Fruit fly (Drosophila melanogaster) whole organism, wandering third instar larva: ENCODE data around the gene Cnep1r2.

Experiments used
- Abd-B ChIP-seq: fragments of >200 bp; optimal IDR thresholded peaks from 2 replicates; lab custom pipeline; 2017; ENCODE audit warnings: missing biosample characterization, missing genetic modification characterization
- CG9705 ChIP-seq: fragments of 200-800 bp; sonication (Bioruptor generic); optimal IDR thresholded peaks from 2 replicates; lab custom pipeline; 2018; ENCODE audit warnings: missing biosample characterization, mild to moderate bottlenecking, missing genetic modification characterization
- Dif ChIP-seq: fragments of 200-275, 200-300 bp; sonication (Bioruptor generic); optimal IDR thresholded peaks from 2 replicates; lab custom pipeline; 2018; ENCODE audit warnings: missing biosample characterization, missing genetic modification characterization; ENCODE audit not compliant: partially characterized antibody
- Hnf4 ChIP-seq: fragments of 200-800 bp; sonication (Bioruptor generic); optimal IDR thresholded peaks from 2 replicates; lab custom pipeline; 2016; ENCODE audit warnings: missing biosample characterization, mild to moderate bottlenecking, missing genetic modification characterization
- Hr78 ChIP-seq: fragments of >200 bp; optimal IDR thresholded peaks from 2 replicates; lab custom pipeline; 2017; ENCODE audit warnings: missing biosample characterization, missing genetic modification characterization
- Hr83 ChIP-seq: fragments of 200-300 bp; sonication (Bioruptor generic); optimal IDR thresholded peaks from 2 replicates; lab custom pipeline; 2016; ENCODE audit warnings: missing biosample characterization, mild to moderate bottlenecking, missing genetic modification characterization, moderate library complexity; ENCODE audit not compliant: poor library complexity, severe bottlenecking
- Jra ChIP-seq: sonication (Bioruptor generic); optimal IDR thresholded peaks from 2 replicates; lab custom pipeline; 2016; ENCODE audit warnings: missing biosample characterization, missing genetic modification characterization
- Myc ChIP-seq: fragments of >200 bp; optimal IDR thresholded peaks from 2 replicates; lab custom pipeline; 2017
- Sp1 ChIP-seq: fragments of 200-800 bp; sonication (Bioruptor generic); optimal IDR thresholded peaks from 3 replicates; lab custom pipeline; 2019; ENCODE audit warnings: missing biosample characterization, mild to moderate bottlenecking, missing genetic modification characterization, moderate library complexity
- pan ChIP-seq: fragments of >200 bp; optimal IDR thresholded peaks from 2 replicates; lab custom pipeline; 2017
- sv ChIP-seq: fragments of 200-800 bp; sonication (Bioruptor generic); optimal IDR thresholded peaks from 3 replicates; lab custom pipeline; 2016; ENCODE audit warnings: missing biosample characterization, missing genetic modification characterization
- tai ChIP-seq: sonication (Bioruptor generic); optimal IDR thresholded peaks from 2 replicates; lab custom pipeline; 2016; ENCODE audit warnings: missing biosample characterization, missing genetic modification characterization

- no peak for TF ChIP-seq CG9705 (GFP tag; lab: Kevin White, UChicago)
- no peak for TF ChIP-seq Sp1 (GFP tag; lab: Kevin White, UChicago)
- TF ChIP-seq tai (GFP tag; lab: Kevin White, UChicago) = no peak
- no peak for TF ChIP-seq Abd-B (GFP tag; lab: Kevin White, UChicago)
- TF ChIP-seq Dif (GFP tag; lab: Kevin White, UChicago) = no peak
- no peak for TF ChIP-seq Hr78
- TF ChIP-seq Hnf4 = no peak
- TF ChIP-seq Jra (GFP tag; lab: Kevin White, UChicago) = no peak
- TF ChIP-seq sv = no peak
- TF ChIP-seq Myc = no peak
- TF ChIP-seq pan (lab: Kevin White, UChicago) = no peak
- no peak for TF ChIP-seq Hr83 (GFP tag; lab: Kevin White, UChicago)
These were observed 34.6 kb downstream of the Cnep1r2 start for dm6 chr3L:10672540-10672939.
